Fruit fly (Drosophila melanogaster) whole organism, embryonic: ENCODE results near the gene CG33647.

Experiments
- Atf6 ChIP-seq: fragments of 200-800 bp; sonication (Bioruptor generic); IDR thresholded peaks from 2 replicates; pipeline ENCODE4 v1.3.6; 2022; ENCODE audit warnings: missing biosample characterization, missing genetic modification characterization
- Awh ChIP-seq: fragments of 200-800 bp; sonication (Bioruptor generic); IDR thresholded peaks from 2 replicates; pipeline ENCODE4, ENCODE4 v1.3.6; 2022; ENCODE audit warnings: missing biosample characterization, missing genetic modification characterization
- CG10147 ChIP-seq: fragments of 200-800 bp; sonication (Bioruptor generic); optimal IDR thresholded peaks from 2 replicates; lab custom pipeline; 2019; ENCODE audit warnings: missing biosample characterization, mild to moderate bottlenecking, missing genetic modification characterization, moderate library complexity
- CG10543 ChIP-seq: fragments of 200-800 bp; sonication (Bioruptor generic); optimal IDR thresholded peaks from 3 replicates; lab custom pipeline; 2017; ENCODE audit warnings: missing biosample characterization, mild to moderate bottlenecking, missing genetic modification characterization, moderate library complexity
- CG10654 ChIP-seq: fragments of 200-800 bp; sonication (Bioruptor generic); optimal IDR thresholded peaks from 2 replicates; lab custom pipeline; 2016; ENCODE audit warnings: missing biosample characterization, missing genetic modification characterization
- CG11456 ChIP-seq: fragments of 200-800 bp; sonication (Bioruptor generic); IDR thresholded peaks from 3 replicates; pipeline ENCODE4 v1.3.6; 2022; ENCODE audit warnings: missing biosample characterization, missing genetic modification characterization
- CG11723 ChIP-seq: fragments of 200-800 bp; sonication (Bioruptor generic); optimal IDR thresholded peaks from 2 replicates; lab custom pipeline; 2017; ENCODE audit warnings: missing biosample characterization, mild to moderate bottlenecking, missing genetic modification characterization
- CG12219 ChIP-seq: fragments of 200-800 bp; sonication (Bioruptor generic); optimal IDR thresholded peaks from 3 replicates; lab custom pipeline; 2018; ENCODE audit warnings: missing biosample characterization, mild to moderate bottlenecking, missing genetic modification characterization
- CG12236 ChIP-seq: fragments of 200-800 bp; sonication (Bioruptor generic); optimal IDR thresholded peaks from 2 replicates; lab custom pipeline; 2016; ENCODE audit warnings: missing biosample characterization, missing genetic modification characterization
- CG14965 ChIP-seq: fragments of 200-800 bp; sonication (Bioruptor generic); optimal IDR thresholded peaks from 2 replicates; lab custom pipeline; 2016; ENCODE audit warnings: missing biosample characterization, missing genetic modification characterization, borderline replicate concordance
- CG17385 ChIP-seq: fragments of 200-800 bp; sonication (Bioruptor generic); optimal IDR thresholded peaks from 3 replicates; lab custom pipeline; 2018; ENCODE audit warnings: missing biosample characterization, mild to moderate bottlenecking, missing genetic modification characterization
- CG18476 ChIP-seq: fragments of 200-800 bp; sonication (Bioruptor generic); optimal IDR thresholded peaks from 2 replicates; lab custom pipeline; 2016; ENCODE audit warnings: missing biosample characterization, mild to moderate bottlenecking, missing genetic modification characterization
- CG2120 ChIP-seq: fragments of 200-800 bp; sonication (Bioruptor generic); optimal IDR thresholded peaks from 3 replicates; lab custom pipeline; 2016; ENCODE audit warnings: missing biosample characterization, missing genetic modification characterization
- CG2199 ChIP-seq: fragments of 200-800 bp; sonication (Bioruptor generic); IDR thresholded peaks from 3 replicates; pipeline ENCODE4 v1.3.6; 2022; ENCODE audit warnings: missing biosample characterization, missing genetic modification characterization
- CG2889 ChIP-seq: fragments of 200-800 bp; sonication (Bioruptor generic); IDR thresholded peaks from 3 replicates; pipeline ENCODE4 v1.3.6; 2022; ENCODE audit warnings: missing biosample characterization, missing genetic modification characterization
- CG31441 ChIP-seq: fragments of 200-800 bp; sonication (Bioruptor generic); IDR thresholded peaks from 2 replicates; pipeline ENCODE4 v1.3.6; 2022; ENCODE audit warnings: missing biosample characterization, missing genetic modification characterization
- CG32532 ChIP-seq: fragments of 200-800 bp; sonication (Bioruptor generic); IDR thresholded peaks from 2 replicates; pipeline ENCODE4 v1.3.6; 2022; ENCODE audit warnings: missing biosample characterization, missing genetic modification characterization
- CG4282 ChIP-seq: fragments of 200-800 bp; sonication (Bioruptor generic); optimal IDR thresholded peaks from 2 replicates; lab custom pipeline; 2016; ENCODE audit warnings: missing biosample characterization, missing genetic modification characterization
- CG4854 ChIP-seq: fragments of 200-800 bp; sonication (Bioruptor generic); optimal IDR thresholded peaks from 2 replicates; lab custom pipeline; 2016; ENCODE audit warnings: missing biosample characterization, missing genetic modification characterization, inconsistent platforms
- CG6175 ChIP-seq: fragments of 200-800 bp; sonication (Bioruptor generic); IDR thresholded peaks from 3 replicates; pipeline ENCODE4 v1.3.6; 2022; ENCODE audit warnings: missing biosample characterization, missing genetic modification characterization
- CG7271 ChIP-seq: fragments of 200-800 bp; sonication (Bioruptor generic); optimal IDR thresholded peaks from 2 replicates; lab custom pipeline; 2018; ENCODE audit warnings: missing biosample characterization, mild to moderate bottlenecking, missing genetic modification characterization, moderate library complexity
- CG8281 ChIP-seq: fragments of 200-800 bp; sonication (Bioruptor generic); optimal IDR thresholded peaks from 2 replicates; lab custom pipeline; 2018; ENCODE audit warnings: missing biosample characterization, mild to moderate bottlenecking, missing genetic modification characterization, moderate library complexity
- CG8290 ChIP-seq, 3 experiments: fragments of 200-800 bp; sonication (Bioruptor generic); optimal IDR thresholded peaks; 2 replicates each; lab custom pipeline; 2016 to 2019; ENCODE audit warnings: missing biosample characterization in 3 of 3, missing genetic modification characterization in 3 of 3, mild to moderate bottlenecking in 2 of 3, moderate library complexity in 1 of 3
- CG9437 ChIP-seq: fragments of 200-800 bp; sonication (Bioruptor generic); optimal IDR thresholded peaks from 2 replicates; lab custom pipeline; 2018; ENCODE audit warnings: missing biosample characterization, mild to moderate bottlenecking, missing genetic modification characterization
- CG9932 ChIP-seq: fragments of 200-800 bp; sonication (Bioruptor generic); IDR thresholded peaks from 2 replicates; pipeline ENCODE4 v1.3.6; 2022; ENCODE audit warnings: missing biosample characterization, missing genetic modification characterization
- D ChIP-seq, 2 experiments: fragments of 200-800 bp in 1 of 2; fragments of >200 bp in 1 of 2; sonication (Bioruptor generic) in 1 of 2; optimal IDR thresholded peaks; 2 replicates in 1 of 2; 3 replicates in 1 of 2; lab custom pipeline; 2017; ENCODE audit warnings: mild to moderate bottlenecking in 1 of 2, missing biosample characterization in 1 of 2, missing genetic modification characterization in 1 of 2, missing genetic modification reagents in 1 of 2
- Elba2 ChIP-seq: fragments of 200-800 bp; sonication (Bioruptor generic); optimal IDR thresholded peaks from 3 replicates; lab custom pipeline; 2016; ENCODE audit warnings: missing biosample characterization, missing genetic modification characterization
- Ets65A ChIP-seq: fragments of 200-800 bp; sonication (Bioruptor generic); peaks from one replicate; lab custom pipeline; 2016; ENCODE audit warnings: missing biosample characterization, missing genetic modification characterization
- Hr78 ChIP-seq, 2 experiments: fragments of 200-800 bp in 1 of 2; fragments of >200 bp in 1 of 2; sonication (Bioruptor generic) in 1 of 2; optimal IDR thresholded peaks; 2 replicates each; lab custom pipeline; 2017 to 2019; ENCODE audit warnings: missing biosample characterization in 2 of 2, missing genetic modification characterization in 2 of 2, mild to moderate bottlenecking in 1 of 2, moderate library complexity in 1 of 2
- Pdp1 ChIP-seq, 2 experiments: fragments of 200-800 bp; sonication (Bioruptor generic); optimal IDR thresholded peaks; 3 replicates each; lab custom pipeline; 2016; ENCODE audit warnings: missing biosample characterization in 2 of 2, missing genetic modification characterization in 2 of 2, mild to moderate bottlenecking in 1 of 2, moderate library complexity in 1 of 2
- Vsx1 ChIP-seq: fragments of 200-800 bp; sonication (Bioruptor generic); optimal IDR thresholded peaks from 2 replicates; lab custom pipeline; 2017; ENCODE audit warnings: missing biosample characterization, mild to moderate bottlenecking, missing genetic modification characterization, missing genetic modification reagents
- ab ChIP-seq: fragments of 200-800 bp; sonication (Bioruptor generic); optimal IDR thresholded peaks from 2 replicates; lab custom pipeline; 2016; ENCODE audit warnings: missing biosample characterization, missing genetic modification characterization
- abd-A ChIP-seq: fragments of 200-800 bp; sonication (Bioruptor generic); optimal IDR thresholded peaks from 3 replicates; lab custom pipeline; 2019; ENCODE audit warnings: missing biosample characterization, mild to moderate bottlenecking, missing genetic modification characterization, moderate library complexity
- cg ChIP-seq: fragments of 200-800 bp; sonication (Bioruptor generic); optimal IDR thresholded peaks from 3 replicates; lab custom pipeline; 2019; ENCODE audit warnings: missing biosample characterization, mild to moderate bottlenecking, missing genetic modification characterization, moderate library complexity
- crol ChIP-seq: fragments of 200-800 bp; sonication (Bioruptor generic); IDR thresholded peaks from 2 replicates; pipeline ENCODE4 v1.3.6; 2022; ENCODE audit warnings: missing biosample characterization, missing genetic modification characterization
- exex ChIP-seq: fragments of 200-800 bp; sonication (Bioruptor generic); optimal IDR thresholded peaks from 4 replicates; lab custom pipeline; 2018; ENCODE audit warnings: missing biosample characterization, mild to moderate bottlenecking, missing genetic modification characterization, moderate library complexity
- fd102C ChIP-seq: fragments of 200-800 bp; sonication (Bioruptor generic); optimal IDR thresholded peaks from 2 replicates; lab custom pipeline; 2018; ENCODE audit warnings: missing biosample characterization, mild to moderate bottlenecking, missing genetic modification characterization, moderate library complexity
- grn ChIP-seq: fragments of 200-800 bp; sonication (Bioruptor generic); optimal IDR thresholded peaks from 3 replicates; lab custom pipeline; 2017; ENCODE audit warnings: missing biosample characterization, missing genetic modification characterization
- lab ChIP-seq: fragments of 200-800 bp; sonication (Bioruptor generic); optimal IDR thresholded peaks from 3 replicates; lab custom pipeline; 2017; ENCODE audit warnings: missing biosample characterization, missing genetic modification characterization, mild to moderate bottlenecking, moderate library complexity, missing genetic modification reagents
- pan ChIP-seq, 4 experiments: fragments of >200 bp in 3 of 4; fragments of 200-800 bp in 1 of 4; sonication (Bioruptor generic) in 1 of 4; optimal IDR thresholded peaks in 3 of 4; IDR thresholded peaks in 1 of 4; 2 replicates each; pipeline versions ENCODE4 v1.3.6 to Lab custom; 2017 to 2022; ENCODE audit warnings: missing biosample characterization in 2 of 4, missing genetic modification characterization in 2 of 4, mixed read lengths in 1 of 4
- phol ChIP-seq: fragments of 200-800 bp; sonication (Bioruptor generic); optimal IDR thresholded peaks from 3 replicates; lab custom pipeline; 2018; ENCODE audit warnings: missing biosample characterization, mild to moderate bottlenecking, missing genetic modification characterization, moderate library complexity
- pnt ChIP-seq: fragments of 200-800 bp; sonication (Bioruptor generic); optimal IDR thresholded peaks from 3 replicates; lab custom pipeline; 2016; ENCODE audit warnings: missing biosample characterization, missing genetic modification characterization
- so ChIP-seq: fragments of 200-800 bp; sonication (Bioruptor generic); IDR thresholded peaks from 3 replicates; pipeline ENCODE4 v1.3.6; 2022; ENCODE audit warnings: missing biosample characterization, missing genetic modification characterization
- sug ChIP-seq: fragments of 200-800 bp; optimal IDR thresholded peaks from 2 replicates; lab custom pipeline; 2019; ENCODE audit warnings: missing biosample characterization, mild to moderate bottlenecking, missing genetic modification characterization, moderate library complexity
- tll ChIP-seq, 2 experiments: fragments of 200-800 bp in 1 of 2; fragments of >200 bp in 1 of 2; sonication (Bioruptor generic) in 1 of 2; optimal IDR thresholded peaks; 2 replicates each; lab custom pipeline; 2017 to 2019; ENCODE audit warnings: missing biosample characterization in 2 of 2, missing genetic modification characterization in 2 of 2, mild to moderate bottlenecking in 1 of 2, moderate library complexity in 1 of 2
- vvl ChIP-seq: fragments of 200-800 bp; sonication (Bioruptor generic); IDR thresholded peaks from 2 replicates; pipeline ENCODE4 v1.3.6; 2022; ENCODE audit warnings: missing biosample characterization, missing genetic modification characterization
- zfh1 ChIP-seq: fragments of 200-800 bp; sonication (Bioruptor generic); IDR thresholded peaks from 3 replicates; pipeline ENCODE4 v1.3.6; 2022; ENCODE audit warnings: missing biosample characterization, missing genetic modification characterization

The CG33647 gene

DNA sequence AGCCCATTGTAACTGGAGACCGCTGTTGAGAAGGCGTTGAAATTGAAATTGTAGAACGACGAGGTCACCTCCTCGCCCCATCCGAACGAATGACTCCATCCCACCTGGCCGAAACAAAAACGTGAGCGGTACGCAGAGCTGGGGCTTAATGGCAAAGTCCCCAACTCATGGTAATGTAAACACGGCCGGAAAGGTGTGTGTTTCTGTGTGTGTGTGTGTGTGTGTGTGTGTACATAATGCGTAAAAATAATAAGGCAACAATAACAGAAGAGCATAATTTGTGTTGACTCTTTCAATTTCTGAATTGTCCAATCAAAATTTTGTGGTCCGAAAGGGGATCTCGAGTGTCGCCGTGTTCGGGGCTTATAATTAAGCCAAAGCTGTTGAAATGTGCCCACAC lies 14.7 kb upstream of the CG33647 start (continued):
- TF ChIP-seq CG4854 (GFP tag; lab: Kevin White, UChicago) (no peak), CG11723 (no peak), zfh1 (GFP tag; lab: Robert Waterston, UW) (no peak), CG8290 (GFP tag; optimal IDR thresholded peaks at IDR 0.05; lab: Kevin White, UChicago) (no peak), CG8290 (tag; optimal IDR thresholded peaks at IDR 0.05; lab: Kevin White, UChicago) (peak in 1 of 2 experiments; percentile 20), CG9932 (GFP tag; lab: Robert Waterston, UW) (peak; percentile 10; the same call in 1 of the 2 replicates), Elba2 (GFP tag; lab: Kevin White, UChicago) (no peak), CG14965 (GFP tag; lab: Kevin White, UChicago) (no peak), Atf6 (GFP tag; lab: Robert Waterston, UW) (0 out of 2 replicates have a peak, but pooled peaks have one; percentile 11), CG12236 (GFP tag; lab: Kevin White, UChicago) (no peak), CG17385 (no peak), pnt (GFP tag; lab: Kevin White, UChicago) (no peak), CG11456 (GFP tag; lab: Robert Waterston, UW) (no peak), CG2120 (no peak)

dm6 chr3L:19225687-19226086 lies 10.5 kb upstream of the CG33647 start:
- TF ChIP-seq Ets65A (no peak), D (optimal IDR thresholded peaks at IDR 0.05; lab: Kevin White, UChicago) (no peak), D (GFP tag; optimal IDR thresholded peaks at IDR 0.05; lab: Kevin White, UChicago) (no peak), CG31441 (GFP tag; lab: Robert Waterston, UW) (no peak), CG7271 (tag; lab: Kevin White, UChicago) (no peak), so (GFP tag; lab: Robert Waterston, UW) (no peak), CG2889 (GFP tag; lab: Robert Waterston, UW) (no peak), Pdp1 (GFP tag; optimal IDR thresholded peaks at IDR 0.05; lab: Kevin White, UChicago) (peak in 1 of 2 experiments; percentile 28), Awh (peak; percentile 85), vvl (GFP tag; lab: Robert Waterston, UW) (peak; percentile 58; the same call in 1 of the 2 replicates), CG12219 (no peak), pan (optimal IDR thresholded peaks at IDR 0.05; lab: Kevin White, UChicago) (no peak), pan (GFP tag; optimal IDR thresholded peaks at IDR 0.05 in 1 of 2, IDR thresholded peaks at IDR 0.05 in 1 of 2) (peak in 1 of 2 experiments; percentile 57), tll (GFP tag; optimal IDR thresholded peaks at IDR 0.05; lab: Kevin White, UChicago) (no peak), CG9437 (GFP tag; lab: Kevin White, UChicago) (no peak), CG10654 (GFP tag; lab: Kevin White, UChicago) (no peak), Vsx1 (peak; percentile 52), CG10147 (no peak), fd102C (GFP tag; lab: Kevin White, UChicago) (no peak), abd-A (no peak)

dm6 chr3L:19228371-19228817 lies 7.8 kb upstream of the CG33647 start:
- TF ChIP-seq CG2199 (GFP tag; lab: Robert Waterston, UW) (0 out of 3 replicates have a peak, but pooled peaks have one; percentile 24), exex (peak; percentile 96), cg (peak; percentile 57), CG18476 (GFP tag; lab: Kevin White, UChicago) (no peak), CG32532 (peak; percentile 22; the same call in 1 of the 2 replicates), crol (peak; percentile 77), CG6175 (peak; percentile 45; the same call in 1 of the 3 replicates), sug (peak; percentile 27), phol (tag; lab: Kevin White, UChicago) (no peak), CG10543 (peak; percentile 14), lab (GFP tag; lab: Kevin White, UChicago) (peak; percentile 79), Hr78 (GFP tag; optimal IDR thresholded peaks at IDR 0.05; lab: Kevin White, UChicago) (peak in 1 of 2 experiments; percentile 87), CG8281 (peak; percentile 30), ab (GFP tag; lab: Kevin White, UChicago) (no peak), grn (peak; percentile 79), CG4282 (GFP tag; lab: Kevin White, UChicago) (no peak)
